Worm (Caenorhabditis elegans): ENCODE results near the gene Y94H6A.5.
"Not testable (repeated sequence)": the region's sequence is repeated elsewhere in the genome, so short reads cannot be mapped to it uniquely, and the experiment has no call there.

ce11 chrIV:2668152-2668551, 35.6 kb downstream of the Y94H6A.5 start:
- not testable (repeated sequence) for TF ChIP-seq egl-27, unc-39 (tag; optimal IDR thresholded peaks at IDR 0.05)

Data from whole organism, L4 larva.